Worm (Caenorhabditis elegans) whole organism, L4 larva: ENCODE results near the gene pig-1.

ENCODE experiments used
- ceh-32 ChIP-seq: sonication (generic microtip); optimal IDR thresholded peaks from 2 replicates; lab custom pipeline; 2016; ENCODE audit warnings: mild to moderate bottlenecking, missing genetic modification characterization, missing compliant biosample characterization; ENCODE audit not compliant: poor library complexity
- cey-2 ChIP-seq: sonication (generic microtip); optimal IDR thresholded peaks from 3 replicates; lab custom pipeline; 2017; ENCODE audit warnings: missing genetic modification characterization, mild to moderate bottlenecking, missing compliant biosample characterization, antibody characterized with exemption, borderline replicate concordance; ENCODE audit not compliant: insufficient read depth
- daf-16 ChIP-seq, 3 experiments: sonication (generic microtip); optimal IDR thresholded peaks; 2 replicates each; lab custom pipeline; 2016 to 2017; ENCODE audit warnings: missing genetic modification characterization in 3 of 3, missing genetic modification reagents in 3 of 3, mild to moderate bottlenecking in 2 of 3, missing compliant biosample characterization in 2 of 3, missing biosample characterization in 1 of 3, moderate library complexity in 1 of 3
- egl-27 ChIP-seq: sonication (generic microtip); optimal IDR thresholded peaks from 3 replicates; lab custom pipeline; 2017; ENCODE audit warnings: missing biosample characterization, missing genetic modification reagents, missing genetic modification characterization
- gei-8 ChIP-seq: fragments of 200-800 bp; sonication (Bioruptor generic); optimal IDR thresholded peaks from 2 replicates; lab custom pipeline; 2018; ENCODE audit warnings: mild to moderate bottlenecking, missing genetic modification characterization, missing compliant biosample characterization
- nhr-25 ChIP-seq: sonication (generic microtip); optimal IDR thresholded peaks from 2 replicates; lab custom pipeline; 2017; ENCODE audit warnings: missing genetic modification characterization, mild to moderate bottlenecking, missing compliant biosample characterization, antibody characterized with exemption, moderate library complexity, borderline replicate concordance; ENCODE audit not compliant: insufficient read depth
- nhr-28 ChIP-seq: fragments of 150-350 bp; optimal IDR thresholded peaks from 2 replicates; lab custom pipeline; 2014; ENCODE audit warnings: missing biosample characterization, missing genetic modification characterization
- nhr-77 ChIP-seq: fragments of 150-350 bp; optimal IDR thresholded peaks from 2 replicates; lab custom pipeline; 2014; ENCODE audit warnings: missing biosample characterization, missing genetic modification characterization
- pqm-1 ChIP-seq: sonication (generic microtip); optimal IDR thresholded peaks from 2 replicates; lab custom pipeline; 2017; ENCODE audit warnings: missing biosample characterization, missing genetic modification characterization
- sdz-12 ChIP-seq: fragments of 200-800 bp; sonication (Bioruptor generic); optimal IDR thresholded peaks from 2 replicates; lab custom pipeline; 2018; ENCODE audit warnings: mild to moderate bottlenecking, missing genetic modification characterization, missing compliant biosample characterization
- spr-3 ChIP-seq: fragments of 200-800 bp; sonication (Bioruptor generic); optimal IDR thresholded peaks from 2 replicates; lab custom pipeline; 2018; ENCODE audit warnings: mild to moderate bottlenecking, missing genetic modification characterization, missing compliant biosample characterization
- unc-62 ChIP-seq, 3 experiments: fragments of 150-350 bp in 1 of 3; sonication (generic microtip); optimal IDR thresholded peaks in 2 of 3; peaks in 1 of 3; 1 replicate in 1 of 3; 2 replicates in 2 of 3; lab custom pipeline; 2014 to 2017; ENCODE audit warnings: missing biosample characterization in 3 of 3, missing genetic modification characterization in 3 of 3, missing genetic modification reagents in 3 of 3, missing genotype in 1 of 3
- zag-1 ChIP-seq: fragments of 150-350 bp; optimal IDR thresholded peaks from 2 replicates; lab custom pipeline; 2014; ENCODE audit warnings: missing biosample characterization, missing genetic modification characterization
- ztf-11 ChIP-seq: fragments of 150-350 bp; optimal IDR thresholded peaks from 2 replicates; lab custom pipeline; 2014; ENCODE audit warnings: missing biosample characterization, missing genetic modification characterization

ce11 chrIV:519409-519808 lies at the start of gene pig-1:
- TF ChIP-seq cey-2 (no peak), nhr-28 (peak; percentile 23), nhr-25 (tag; lab: Kevin White, UChicago) (no peak), unc-62 (GFP tag; optimal IDR thresholded peaks at IDR 0.05 in 1 of 2; lab: Kevin White, UChicago) (no peak), unc-62 (tag; optimal IDR thresholded peaks at IDR 0.05; lab: Kevin White, UChicago) (no peak), egl-27 (no peak), gei-8 (GFP tag; lab: Kevin White, UChicago) (no peak), nhr-77 (tag; lab: Kevin White, UChicago) (no peak), pqm-1 (no peak), zag-1 (tag; lab: Kevin White, UChicago) (no peak), sdz-12 (GFP tag; lab: Kevin White, UChicago) (no peak), spr-3 (GFP tag; lab: Kevin White, UChicago) (no peak), ceh-32 (tag; lab: Kevin White, UChicago) (no peak), daf-16 (GFP tag; optimal IDR thresholded peaks at IDR 0.05; lab: Kevin White, UChicago) (no peak), daf-16 (tag; optimal IDR thresholded peaks at IDR 0.05; lab: Kevin White, UChicago) (peak; percentile 8), ztf-11 (tag; lab: Kevin White, UChicago) (no peak)
